Fruit fly (Drosophila melanogaster): ENCODE measurements around the gene CG15731.
A peak's percentile ranks its signal among the peaks of the same experiment; 100 is the strongest.

CG15731 gene

dm6 chrX:12462936-12463558 is 5.5 kb upstream of the CG15731 start, which contains the start of the genes Rab40 and CG42258 (continued):
- peak; percentile 41 for TF ChIP-seq CG7786 (GFP tag; optimal IDR thresholded peaks at IDR 0.05)
- no peak for TF ChIP-seq p53 (GFP tag; optimal IDR thresholded peaks at IDR 0.05)
- TF ChIP-seq CG10274 (GFP tag; optimal IDR thresholded peaks at IDR 0.05) = no peak
- TF ChIP-seq CG7928 (GFP tag; optimal IDR thresholded peaks at IDR 0.05) = peak; percentile 61
- peak; percentile 30 for TF ChIP-seq Antp (GFP tag; optimal IDR thresholded peaks at IDR 0.05)
- no peak for TF ChIP-seq CG10959 (GFP tag; IDR thresholded peaks at IDR 0.05)
- TF ChIP-seq CG8290 (GFP tag; optimal IDR thresholded peaks at IDR 0.05) = peak; percentile 25
- TF ChIP-seq CG8290 (tag; optimal IDR thresholded peaks at IDR 0.05) = peak in 1 of 2 experiments; percentile 56
- peak in 1 of 2 experiments; percentile 31 for TF ChIP-seq bsh (GFP tag; optimal IDR thresholded peaks at IDR 0.05)

dm6 chrX:12462216-12462615 is 4.7 kb upstream of the CG15731 start:
- TF ChIP-seq CG11695 (GFP tag; IDR thresholded peaks at IDR 0.05) (peak; percentile 66; the same call in 1 of the 3 replicates), ken (GFP tag; IDR thresholded peaks at IDR 0.05) (no peak)

- TF ChIP-seq Blimp-1 (GFP tag; optimal IDR thresholded peaks at IDR 0.05) (peak; percentile 99), Awh (GFP tag; IDR thresholded peaks at IDR 0.05) (0 out of 2 replicates have a peak, but pooled peaks have one; percentile 10), CG15601 (tag; optimal IDR thresholded peaks at IDR 0.05) (peak; percentile 68), CG7928 (GFP tag; optimal IDR thresholded peaks at IDR 0.05) (no peak), Dp (GFP tag; optimal IDR thresholded peaks at IDR 0.05) (no peak), CG1602 (GFP tag; optimal IDR thresholded peaks at IDR 0.05) (no peak), da (GFP tag; optimal IDR thresholded peaks at IDR 0.05) (no peak), Camta (GFP tag; optimal IDR thresholded peaks at IDR 0.05) (no peak), vvl (GFP tag; IDR thresholded peaks at IDR 0.05) (peak; percentile 11; the same call in 1 of the 2 replicates), oc (tag; optimal IDR thresholded peaks at IDR 0.05) (peak; percentile 57)
These were observed 1.7 kb downstream of the CG15731 start for dm6 chrX:12455891-12456290.

- TF ChIP-seq CG5953 (GFP tag; IDR thresholded peaks at IDR 0.05) (peak; percentile 58; the same call in 1 of the 2 replicates), CG10565 (GFP tag; optimal IDR thresholded peaks at IDR 0.05) (no peak), Asciz (GFP tag; optimal IDR thresholded peaks at IDR 0.05) (peak; percentile 54), dmrt11E (tag; optimal IDR thresholded peaks at IDR 0.05) (no peak), CG9609 (GFP tag; optimal IDR thresholded peaks at IDR 0.05) (no peak), CG4424 (GFP tag; optimal IDR thresholded peaks at IDR 0.05) (peak; percentile 54), CG13296 (GFP tag; optimal IDR thresholded peaks at IDR 0.05) (no peak), sima (GFP tag; optimal IDR thresholded peaks at IDR 0.05) (no peak), fd3F (GFP tag; optimal IDR thresholded peaks at IDR 0.05) (no peak), CG14050 (GFP tag; IDR thresholded peaks at IDR 0.05) (peak; percentile 67), tx (GFP tag; optimal IDR thresholded peaks at IDR 0.05) (no peak), psq (GFP tag; optimal IDR thresholded peaks at IDR 0.05) (no peak), tio (GFP tag; optimal IDR thresholded peaks at IDR 0.05) (peak; percentile 48), Nf-YB (GFP tag; optimal IDR thresholded peaks at IDR 0.05) (no peak), gro (GFP tag; optimal IDR thresholded peaks at IDR 0.05) (no peak), Hr3 (GFP tag; optimal IDR thresholded peaks at IDR 0.05) (peak; percentile 26), Fer3 (tag; optimal IDR thresholded peaks at IDR 0.05) (peak; percentile 26), CG10979 (tag; optimal IDR thresholded peaks at IDR 0.05) (peak; percentile 72), CG3838 (GFP tag; optimal IDR thresholded peaks at IDR 0.05) (no peak), hb (GFP tag; IDR thresholded peaks at IDR 0.05; ENCODE audit: partially characterized antibody) (no peak), sr (GFP tag; IDR thresholded peaks at IDR 0.05) (no peak), CG2712 (tag; optimal IDR thresholded peaks at IDR 0.05) (no peak), Tbp (GFP tag; optimal IDR thresholded peaks at IDR 0.05) (no peak), rib (GFP tag; IDR thresholded peaks at IDR 0.05) (no peak), E2f2 (GFP tag; IDR thresholded peaks at IDR 0.05) (peak; percentile 43; the same call in 1 of the 2 replicates), CG17361 (GFP tag; IDR thresholded peaks at IDR 0.05) (no peak), CG3995 (GFP tag; optimal IDR thresholded peaks at IDR 0.05) (no peak)
These were observed 3.2 kb downstream of the CG15731 start, which contains the start of gene CG15927 for dm6 chrX:12454358-12454757. Gene CG15927, plus strand, starts transcription at chrX:12454729.
